Worm (Caenorhabditis elegans) whole organism, midembryonic: Measurements from ENCODE around the gene nas-28.

Experiments used
- T22C8.4 ChIP-seq: fragments of 200-800 bp; sonication (Bioruptor generic); IDR thresholded peaks from 2 replicates; pipeline ENCODE4 v1.3.6; 2022; ENCODE audit warnings: missing genetic modification characterization, missing compliant biosample characterization
- cog-1 ChIP-seq: sonication (generic microtip); optimal IDR thresholded peaks from 2 replicates; lab custom pipeline; 2016; ENCODE audit warnings: missing genetic modification characterization, missing compliant biosample characterization
- flt-1 ChIP-seq: fragments of 200-800 bp; sonication (Bioruptor generic); IDR thresholded peaks from 2 replicates; pipeline ENCODE4 v1.3.6; 2022; ENCODE audit warnings: missing genetic modification characterization, missing compliant biosample characterization
- klf-2 ChIP-seq: fragments of 200-800 bp; sonication (Bioruptor generic); conservative IDR thresholded peaks from 2 replicates; pipeline ENCODE4 v1.3.6; 2022; ENCODE audit warnings: missing genetic modification reagents, missing genetic modification characterization, missing compliant biosample characterization
- med-1 ChIP-seq: sonication (generic microtip); optimal IDR thresholded peaks from 2 replicates; lab custom pipeline; 2017; ENCODE audit warnings: missing genetic modification characterization, mild to moderate bottlenecking, missing compliant biosample characterization, antibody characterized with exemption, missing genetic modification reagents; ENCODE audit not compliant: insufficient read depth
- ref-1 ChIP-seq: fragments of 200-800 bp; sonication (Bioruptor generic); conservative IDR thresholded peaks from 2 replicates; pipeline ENCODE4 v1.3.6; 2022; ENCODE audit warnings: missing genetic modification reagents, missing genetic modification characterization, missing compliant biosample characterization
- tab-1 ChIP-seq: fragments of 200-800 bp; sonication (Bioruptor generic); IDR thresholded peaks from 2 replicates; pipeline ENCODE4 v1.3.6; 2022; ENCODE audit warnings: missing genetic modification characterization, missing compliant biosample characterization
- ztf-23 ChIP-seq: fragments of 200-800 bp; sonication (Bioruptor generic); IDR thresholded peaks from 2 replicates; pipeline ENCODE4 v1.3.6; 2022; ENCODE audit warnings: missing genetic modification reagents, missing genetic modification characterization, missing compliant biosample characterization
- ztf-29 ChIP-seq: fragments of 200-800 bp; sonication (Bioruptor generic); IDR thresholded peaks from 2 replicates; pipeline ENCODE4 v1.3.6; 2022; ENCODE audit warnings: missing genetic modification reagents, missing genetic modification characterization, missing compliant biosample characterization

The nas-28 gene

ce11 chrIII:6190810-6191209 lies 7.8 kb upstream of the nas-28 start, which contains the start of gene C23G10.5:
C23G10.5 (plus strand) TSS chrIII:6191110.
- TF ChIP-seq flt-1 (GFP tag; lab: Robert Waterston, UW) (no peak), ref-1 (GFP tag; lab: Robert Waterston, UW) (no peak), med-1 (GFP tag; lab: Kevin White, UChicago) (no peak), T22C8.4 (GFP tag; lab: Robert Waterston, UW) (no peak), ztf-23 (GFP tag; lab: Robert Waterston, UW) (no peak), tab-1 (GFP tag; lab: Robert Waterston, UW) (no peak), ztf-29 (GFP tag; lab: Robert Waterston, UW) (no peak), cog-1 (no peak), klf-2 (GFP tag; lab: Robert Waterston, UW) (no peak)

- TF ChIP-seq cog-1 (no peak), tab-1 (GFP tag; lab: Robert Waterston, UW) (no peak), flt-1 (GFP tag; lab: Robert Waterston, UW) (no peak), ztf-23 (GFP tag; lab: Robert Waterston, UW) (no peak), ref-1 (GFP tag; lab: Robert Waterston, UW) (no peak), med-1 (GFP tag; lab: Kevin White, UChicago) (no peak), klf-2 (GFP tag; lab: Robert Waterston, UW) (no peak), T22C8.4 (GFP tag; lab: Robert Waterston, UW) (no peak), ztf-29 (GFP tag; lab: Robert Waterston, UW) (no peak)
These were observed 2.7 kb downstream of the nas-28 start for ce11 chrIII:6180294-6180693.

- TF ChIP-seq cog-1 (no peak), klf-2 (GFP tag; lab: Robert Waterston, UW) (no peak), T22C8.4 (GFP tag; lab: Robert Waterston, UW) (no peak), tab-1 (GFP tag; lab: Robert Waterston, UW) (no peak), flt-1 (GFP tag; lab: Robert Waterston, UW) (no peak), ztf-23 (GFP tag; lab: Robert Waterston, UW) (no peak), ref-1 (GFP tag; lab: Robert Waterston, UW) (no peak), med-1 (GFP tag; lab: Kevin White, UChicago) (no peak), ztf-29 (GFP tag; lab: Robert Waterston, UW) (no peak)
These were observed 4.0 kb downstream of the nas-28 start for ce11 chrIII:6179062-6179461.

- TF ChIP-seq flt-1 (GFP tag; lab: Robert Waterston, UW) (no peak), T22C8.4 (GFP tag; lab: Robert Waterston, UW) (no peak), ref-1 (GFP tag; lab: Robert Waterston, UW) (no peak), cog-1 (no peak), med-1 (GFP tag; lab: Kevin White, UChicago) (no peak), ztf-23 (GFP tag; lab: Robert Waterston, UW) (no peak), ztf-29 (GFP tag; lab: Robert Waterston, UW) (no peak), tab-1 (GFP tag; lab: Robert Waterston, UW) (no peak), klf-2 (GFP tag; lab: Robert Waterston, UW) (no peak)
These were observed 4.4 kb downstream of the nas-28 start, which contains the start of gene F42A10.7 for ce11 chrIII:6178586-6178985. F42A10.7 (minus strand) TSS chrIII:6178686.

- TF ChIP-seq med-1 (GFP tag; lab: Kevin White, UChicago) (no peak), ref-1 (GFP tag; lab: Robert Waterston, UW) (no peak), tab-1 (GFP tag; lab: Robert Waterston, UW) (no peak), ztf-23 (GFP tag; lab: Robert Waterston, UW) (no peak), klf-2 (GFP tag; lab: Robert Waterston, UW) (no peak), cog-1 (no peak), T22C8.4 (GFP tag; lab: Robert Waterston, UW) (no peak), flt-1 (GFP tag; lab: Robert Waterston, UW) (no peak), ztf-29 (GFP tag; lab: Robert Waterston, UW) (no peak)
These were observed 5.4 kb downstream of the nas-28 start for ce11 chrIII:6177631-6178030.

ce11 chrIII:6176761-6177160 lies 6.3 kb downstream of the nas-28 start, which contains the start of gene F42A10.6:
F42A10.6 (minus strand) TSS chrIII:6176861.
- no peak for TF ChIP-seq ztf-23 (GFP tag; lab: Robert Waterston, UW)
- TF ChIP-seq cog-1, result no peak
- TF ChIP-seq ztf-29 (GFP tag; lab: Robert Waterston, UW), result no peak
- no peak for TF ChIP-seq tab-1 (GFP tag; lab: Robert Waterston, UW)
- TF ChIP-seq med-1 (GFP tag; lab: Kevin White, UChicago), result no peak
- TF ChIP-seq ref-1 (GFP tag; lab: Robert Waterston, UW), result no peak
- TF ChIP-seq flt-1 (GFP tag; lab: Robert Waterston, UW), result no peak
- TF ChIP-seq klf-2 (GFP tag; lab: Robert Waterston, UW), result no peak
- TF ChIP-seq T22C8.4 (GFP tag; lab: Robert Waterston, UW), result no peak

ce11 chrIII:6176172-6176571 lies 6.8 kb downstream of the nas-28 start:
- no peak for TF ChIP-seq T22C8.4 (GFP tag; lab: Robert Waterston, UW)
- TF ChIP-seq tab-1 (GFP tag; lab: Robert Waterston, UW), result no peak
- no peak for TF ChIP-seq flt-1 (GFP tag; lab: Robert Waterston, UW)
- TF ChIP-seq klf-2 (GFP tag; lab: Robert Waterston, UW), result no peak
- no peak for TF ChIP-seq med-1 (GFP tag; lab: Kevin White, UChicago)
- TF ChIP-seq ztf-29 (GFP tag; lab: Robert Waterston, UW), result no peak
- TF ChIP-seq cog-1, result no peak
- TF ChIP-seq ztf-23 (GFP tag; lab: Robert Waterston, UW), result no peak
- TF ChIP-seq ref-1 (GFP tag; lab: Robert Waterston, UW), result no peak

ce11 chrIII:6173020-6173597 lies 9.9 kb downstream of the nas-28 start, which contains the start of the genes abcf-3 and F42A10.5:
abcf-3 (plus strand) TSS chrIII:6173403.
F42A10.5 (minus strand) TSS chrIII:6173477.
- TF ChIP-seq flt-1 (GFP tag; lab: Robert Waterston, UW), result 0 out of 2 replicates have a peak, but pooled peaks have one; percentile 45
- TF ChIP-seq med-1 (GFP tag; lab: Kevin White, UChicago), result no peak
- no peak for TF ChIP-seq ref-1 (GFP tag; lab: Robert Waterston, UW)

ce11 chrIII:6170038-6170437 lies 13.0 kb downstream of the nas-28 start:
- TF ChIP-seq ztf-29 (GFP tag; lab: Robert Waterston, UW), result no peak
- no peak for TF ChIP-seq flt-1 (GFP tag; lab: Robert Waterston, UW)
- TF ChIP-seq tab-1 (GFP tag; lab: Robert Waterston, UW), result no peak
- TF ChIP-seq klf-2 (GFP tag; lab: Robert Waterston, UW), result no peak
- TF ChIP-seq T22C8.4 (GFP tag; lab: Robert Waterston, UW), result no peak
- TF ChIP-seq cog-1, result no peak
- TF ChIP-seq med-1 (GFP tag; lab: Kevin White, UChicago), result no peak
